Fruit fly (Drosophila melanogaster): ENCODE results near the gene CG17292.

The CG17292 gene

dm6 chr2L:8370364-8371326, at the start of gene CG17292:
CG17292 (plus strand) TSS chr2L:8370454.
- TF ChIP-seq CG13894 (tag; optimal IDR thresholded peaks at IDR 0.05): peak; percentile 62
- no peak for TF ChIP-seq CG3838 (GFP tag; optimal IDR thresholded peaks at IDR 0.05)
- no peak for TF ChIP-seq TFAM (GFP tag; optimal IDR thresholded peaks at IDR 0.05)
- no peak for TF ChIP-seq trh (GFP tag; optimal IDR thresholded peaks at IDR 0.05)
- peak; percentile 76 for TF ChIP-seq CG18764 (GFP tag; optimal IDR thresholded peaks at IDR 0.05)
- TF ChIP-seq MBD-R2 (GFP tag; IDR thresholded peaks at IDR 0.05): peak; percentile 67
- no peak for TF ChIP-seq CG9609 (GFP tag; optimal IDR thresholded peaks at IDR 0.05)
- peak; percentile 18; the same call in 1 of the 2 replicates for TF ChIP-seq GATAe (GFP tag; conservative IDR thresholded peaks at IDR 0.05)
- TF ChIP-seq CG14860 (GFP tag; IDR thresholded peaks at IDR 0.05; ENCODE audit: partially characterized antibody): peak; percentile 80
- no peak for TF ChIP-seq trem (tag; optimal IDR thresholded peaks at IDR 0.05)
- TF ChIP-seq ato (GFP tag; IDR thresholded peaks at IDR 0.05; ENCODE audit: partially characterized antibody): peak; percentile 84
- TF ChIP-seq ab (GFP tag; optimal IDR thresholded peaks at IDR 0.05): no peak
- peak; percentile 42 for TF ChIP-seq CG12391 (tag; optimal IDR thresholded peaks at IDR 0.05)
- no peak; the same call in 1 of the 2 replicates for TF ChIP-seq crol (GFP tag; IDR thresholded peaks at IDR 0.05)
- peak; percentile 17 for TF ChIP-seq CG6813 (GFP tag; optimal IDR thresholded peaks at IDR 0.05)
- TF ChIP-seq aop (GFP tag; IDR thresholded peaks at IDR 0.05): no peak
- peak; percentile 1 for TF ChIP-seq zfh2 (GFP tag; optimal IDR thresholded peaks at IDR 0.05)
- TF ChIP-seq CG6689 (GFP tag; IDR thresholded peaks at IDR 0.05): peak; percentile 27; the same call in 1 of the 2 replicates
- peak; percentile 46; the same call in 2 of the 3 replicates for TF ChIP-seq tgo (GFP tag; IDR thresholded peaks at IDR 0.05)
- TF ChIP-seq CG9817 (tag; optimal IDR thresholded peaks at IDR 0.05): peak; percentile 17
- no peak for TF ChIP-seq wor (GFP tag; IDR thresholded peaks at IDR 0.05)
- TF ChIP-seq ham (GFP tag; IDR thresholded peaks at IDR 0.05): 0 out of 2 replicates have a peak, but pooled peaks have one; percentile 9
- TF ChIP-seq CG15073 (GFP tag; optimal IDR thresholded peaks at IDR 0.05): no peak
- TF ChIP-seq CG34422 (GFP tag; IDR thresholded peaks at IDR 0.05): peak; percentile 77; the same call in 1 of the 3 replicates
- TF ChIP-seq Hr51 (GFP tag; optimal IDR thresholded peaks at IDR 0.05): peak in 1 of 2 experiments; percentile 23
- TF ChIP-seq CG10321 (GFP tag; IDR thresholded peaks at IDR 0.05): 0 out of 2 replicates have a peak, but pooled peaks have one; percentile 60
- TF ChIP-seq esg (GFP tag; conservative IDR thresholded peaks at IDR 0.05): no peak
- peak; percentile 12 for TF ChIP-seq Xbp1 (GFP tag; optimal IDR thresholded peaks at IDR 0.05)
- TF ChIP-seq CG9215 (GFP tag; IDR thresholded peaks at IDR 0.05): no peak
- no peak; the same call in 2 of the 3 replicates for TF ChIP-seq B-H1 (GFP tag; IDR thresholded peaks at IDR 0.05)
- peak; percentile 49 for TF ChIP-seq CG13775 (GFP tag; optimal IDR thresholded peaks at IDR 0.05)
- peak; percentile 64 for TF ChIP-seq CG12071 (GFP tag; optimal IDR thresholded peaks at IDR 0.05)
- peak; percentile 38 for TF ChIP-seq CG17359 (tag; optimal IDR thresholded peaks at IDR 0.05)
- peak; percentile 58 for TF ChIP-seq BtbVII (GFP tag; optimal IDR thresholded peaks at IDR 0.05)
- TF ChIP-seq salm (tag; optimal IDR thresholded peaks at IDR 0.05): no peak
- peak; percentile 60 for TF ChIP-seq row (GFP tag; IDR thresholded peaks at IDR 0.05)
- no peak for TF ChIP-seq CG7839 (tag; optimal IDR thresholded peaks at IDR 0.05)
- TF ChIP-seq CrebB (tag; optimal IDR thresholded peaks at IDR 0.05): peak; percentile 85
- peak; percentile 86 for TF ChIP-seq kah (GFP tag; optimal IDR thresholded peaks at IDR 0.05)
- TF ChIP-seq Antp (GFP tag; optimal IDR thresholded peaks at IDR 0.05): peak; percentile 20
- no peak for TF ChIP-seq Fer2 (tag; optimal IDR thresholded peaks at IDR 0.05)
- TF ChIP-seq stwl (tag; optimal IDR thresholded peaks at IDR 0.05): peak; percentile 62
- TF ChIP-seq CG5953 (GFP tag; IDR thresholded peaks at IDR 0.05): peak; percentile 43; the same call in 1 of the 2 replicates
- TF ChIP-seq Aef1 (GFP tag; IDR thresholded peaks at IDR 0.05): peak; percentile 20; the same call in 1 of the 3 replicates
- TF ChIP-seq CG11456 (GFP tag; IDR thresholded peaks at IDR 0.05): peak; percentile 75; the same call in 2 of the 3 replicates
- no peak for TF ChIP-seq CG10654 (GFP tag; optimal IDR thresholded peaks at IDR 0.05)
- TF ChIP-seq pzg (GFP tag; optimal IDR thresholded peaks at IDR 0.05): peak; percentile 67
- peak; percentile 53; the same call in 1 of the 2 replicates for TF ChIP-seq CG14441 (GFP tag; IDR thresholded peaks at IDR 0.05)
